Worm (Caenorhabditis elegans) whole organism, late embryonic: ENCODE data around the gene aco-1.

ENCODE experiments used
- C08G9.2 ChIP-seq: sonication (generic microtip); optimal IDR thresholded peaks from 2 replicates; lab custom pipeline; 2016; ENCODE audit warnings: mild to moderate bottlenecking, missing genetic modification characterization, moderate library complexity, missing compliant biosample characterization
- F13H6.1 ChIP-seq: sonication (generic microtip); optimal IDR thresholded peaks from 2 replicates; lab custom pipeline; 2016; ENCODE audit warnings: missing genetic modification characterization, missing compliant biosample characterization
- K02D7.2 ChIP-seq: sonication (generic microtip); optimal IDR thresholded peaks from 2 replicates; lab custom pipeline; 2017; ENCODE audit warnings: mild to moderate bottlenecking, missing genetic modification characterization, missing compliant biosample characterization
- K09A11.1 ChIP-seq: sonication (generic microtip); optimal IDR thresholded peaks from 2 replicates; lab custom pipeline; 2017; ENCODE audit warnings: antibody characterized with exemption, mild to moderate bottlenecking, missing genetic modification characterization, missing compliant biosample characterization; ENCODE audit not compliant: insufficient read depth
- T23F11.4 ChIP-seq: fragments of 200-800 bp; sonication (Bioruptor generic); optimal IDR thresholded peaks from 2 replicates; lab custom pipeline; 2018; ENCODE audit warnings: mild to moderate bottlenecking, missing genetic modification characterization, missing compliant biosample characterization
- Y22D7AL.16 ChIP-seq: sonication (generic microtip); optimal IDR thresholded peaks from 2 replicates; lab custom pipeline; 2016; ENCODE audit warnings: missing genetic modification characterization, missing compliant biosample characterization
- ceh-18 ChIP-seq: sonication (generic microtip); optimal IDR thresholded peaks from 2 replicates; lab custom pipeline; 2016; ENCODE audit warnings: missing genetic modification characterization, missing compliant biosample characterization
- ceh-19 ChIP-seq: fragments of 200-800 bp; sonication (Bioruptor generic); optimal IDR thresholded peaks from 2 replicates; lab custom pipeline; 2018; ENCODE audit warnings: mild to moderate bottlenecking, missing genetic modification characterization, missing compliant biosample characterization
- ceh-22 ChIP-seq: sonication (generic microtip); optimal IDR thresholded peaks from 2 replicates; lab custom pipeline; 2017; ENCODE audit warnings: missing biosample characterization, missing genetic modification characterization
- ceh-24 ChIP-seq: sonication (generic microtip); optimal IDR thresholded peaks from 2 replicates; lab custom pipeline; 2016; ENCODE audit warnings: mild to moderate bottlenecking, missing genetic modification characterization, missing compliant biosample characterization
- ceh-30 ChIP-seq: fragments of 150-350 bp; optimal IDR thresholded peaks from 2 replicates; lab custom pipeline; 2014; ENCODE audit warnings: missing biosample characterization, missing genetic modification characterization
- ceh-34 ChIP-seq: sonication (generic microtip); optimal IDR thresholded peaks from 2 replicates; lab custom pipeline; 2016; ENCODE audit warnings: mild to moderate bottlenecking, missing genetic modification characterization, missing compliant biosample characterization
- ceh-45 ChIP-seq: fragments of 200-800 bp; sonication (Bioruptor generic); IDR thresholded peaks from 2 replicates; pipeline ENCODE4 v1.3.6; 2022; ENCODE audit warnings: missing genetic modification reagents, missing genetic modification characterization, missing compliant biosample characterization
- ceh-48 ChIP-seq: sonication (generic microtip); optimal IDR thresholded peaks from 2 replicates; lab custom pipeline; 2016; ENCODE audit warnings: missing genetic modification characterization, inconsistent platforms, missing compliant biosample characterization
- ceh-6 ChIP-seq: fragments of 200-800 bp; sonication (Bioruptor generic); optimal IDR thresholded peaks from 2 replicates; lab custom pipeline; 2018; ENCODE audit warnings: mild to moderate bottlenecking, missing genetic modification characterization, missing compliant biosample characterization
- dmd-4 ChIP-seq: sonication (generic microtip); optimal IDR thresholded peaks from 2 replicates; lab custom pipeline; 2016; ENCODE audit warnings: borderline replicate concordance, missing genetic modification characterization, missing compliant biosample characterization
- elt-2 ChIP-seq: sonication (generic microtip); optimal IDR thresholded peaks from 2 replicates; lab custom pipeline; 2016; ENCODE audit warnings: missing genetic modification reagents, missing genetic modification characterization, missing compliant biosample characterization
- fax-1 ChIP-seq: sonication (generic microtip); optimal IDR thresholded peaks from 2 replicates; lab custom pipeline; 2016; ENCODE audit warnings: missing genotype, missing genetic modification characterization, missing compliant biosample characterization
- fkh-10 ChIP-seq: fragments of 150-350 bp; optimal IDR thresholded peaks from 2 replicates; lab custom pipeline; 2014; ENCODE audit warnings: missing biosample characterization, missing genetic modification reagents, missing genetic modification characterization
- gmeb-2 ChIP-seq: sonication (generic microtip); optimal IDR thresholded peaks from 2 replicates; lab custom pipeline; 2016; ENCODE audit warnings: missing genetic modification characterization, inconsistent platforms, missing compliant biosample characterization
- hlh-15 ChIP-seq: sonication (generic microtip); optimal IDR thresholded peaks from 2 replicates; lab custom pipeline; 2016; ENCODE audit warnings: missing genetic modification characterization, missing compliant biosample characterization
- hlh-8 ChIP-seq: sonication (generic microtip); optimal IDR thresholded peaks from 2 replicates; lab custom pipeline; 2016; ENCODE audit warnings: missing genotype, missing genetic modification characterization, missing compliant biosample characterization
- lin-11 ChIP-seq: fragments of 200-800 bp; sonication (Bioruptor generic); optimal IDR thresholded peaks from 2 replicates; lab custom pipeline; 2018; ENCODE audit warnings: mild to moderate bottlenecking, missing genetic modification characterization, missing compliant biosample characterization
- mec-3 ChIP-seq: sonication (generic microtip); optimal IDR thresholded peaks from 2 replicates; lab custom pipeline; 2016; ENCODE audit warnings: borderline replicate concordance, missing genetic modification characterization, missing compliant biosample characterization
- pat-9 ChIP-seq: fragments of 200-800 bp; sonication (Bioruptor generic); optimal IDR thresholded peaks from 2 replicates; lab custom pipeline; 2018; ENCODE audit warnings: mild to moderate bottlenecking, missing genetic modification characterization, moderate library complexity, missing compliant biosample characterization
- ref-2 ChIP-seq: sonication (generic microtip); optimal IDR thresholded peaks from 2 replicates; lab custom pipeline; 2016; ENCODE audit warnings: missing genetic modification characterization, missing compliant biosample characterization
- tbx-2 ChIP-seq: sonication (generic microtip); optimal IDR thresholded peaks from 2 replicates; lab custom pipeline; 2016; ENCODE audit warnings: missing genetic modification characterization, missing compliant biosample characterization
- tbx-7 ChIP-seq: sonication (generic microtip); optimal IDR thresholded peaks from 2 replicates; lab custom pipeline; 2016; ENCODE audit warnings: missing genotype, missing genetic modification characterization, missing compliant biosample characterization
- unc-3 ChIP-seq, 2 experiments: fragments of 200-800 bp in 1 of 2; sonication (Bioruptor generic) in 1 of 2; sonication (generic microtip) in 1 of 2; conservative IDR thresholded peaks in 1 of 2; optimal IDR thresholded peaks in 1 of 2; 2 replicates each; pipeline versions ENCODE4 v1.3.6 to Lab custom; 2016 to 2022; ENCODE audit warnings: missing compliant biosample characterization in 2 of 2, missing genetic modification characterization in 2 of 2, missing genetic modification reagents in 1 of 2
- unc-42 ChIP-seq: sonication (generic microtip); optimal IDR thresholded peaks from 2 replicates; lab custom pipeline; 2016; ENCODE audit warnings: missing genotype, missing genetic modification characterization, missing compliant biosample characterization
- zip-5 ChIP-seq: sonication (generic microtip); optimal IDR thresholded peaks from 2 replicates; lab custom pipeline; 2016; ENCODE audit warnings: missing genetic modification characterization, missing compliant biosample characterization

The aco-1 gene

DNA sequence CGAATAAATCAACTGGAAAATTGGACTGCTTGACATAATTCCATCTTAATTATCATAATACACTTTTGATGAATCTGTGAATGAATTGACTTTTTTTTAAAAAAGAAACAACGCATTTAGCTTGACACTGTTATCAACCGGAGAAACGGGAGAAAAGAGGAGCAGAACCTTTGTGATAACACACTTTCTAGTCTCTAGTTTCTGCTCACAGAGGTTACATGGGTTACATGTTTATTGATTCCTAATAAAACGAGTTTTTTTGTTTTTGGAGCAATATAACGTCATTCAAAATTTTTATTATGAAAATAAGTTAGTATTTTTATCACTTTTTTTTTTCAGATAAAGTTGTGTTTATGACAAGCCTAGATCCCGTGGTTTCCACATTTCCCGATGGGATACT lies 21.7 kb upstream of the aco-1 start, which contains the start of gene hizr-1:
Gene hizr-1, plus strand, starts transcription at position 340 of the 400 bp plus-strand sequence.
- TF ChIP-seq hlh-8 (tag; lab: Kevin White, UChicago) (no peak), ceh-30 (tag; lab: Kevin White, UChicago) (no peak), ceh-24 (tag; lab: Kevin White, UChicago) (no peak)

DNA sequence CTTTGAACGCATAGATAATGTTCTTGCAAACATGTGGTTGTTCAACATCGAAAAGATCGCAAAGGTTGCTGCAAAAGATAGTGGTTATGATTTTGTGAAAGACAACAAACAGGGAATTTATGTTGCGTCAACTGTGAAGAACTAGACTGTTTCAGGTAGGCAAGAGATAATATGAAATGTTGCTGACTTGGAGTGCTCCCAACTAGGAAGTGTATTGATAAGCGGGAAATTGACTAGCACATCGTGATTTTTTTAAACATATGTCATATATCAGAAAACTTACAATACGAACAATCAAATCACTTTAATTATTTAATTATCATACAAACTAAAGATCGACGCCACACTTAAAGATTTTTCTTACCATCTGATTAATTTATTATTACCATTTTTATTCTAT lies 16.4 kb upstream of the aco-1 start:
- no peak for TF ChIP-seq ceh-6 (GFP tag; lab: Kevin White, UChicago)
- TF ChIP-seq hlh-8 (tag; lab: Kevin White, UChicago): no peak
- no peak for TF ChIP-seq pat-9
- no peak for TF ChIP-seq ceh-19 (GFP tag; lab: Kevin White, UChicago)
- no peak for TF ChIP-seq zip-5
- no peak for TF ChIP-seq ceh-48

DNA sequence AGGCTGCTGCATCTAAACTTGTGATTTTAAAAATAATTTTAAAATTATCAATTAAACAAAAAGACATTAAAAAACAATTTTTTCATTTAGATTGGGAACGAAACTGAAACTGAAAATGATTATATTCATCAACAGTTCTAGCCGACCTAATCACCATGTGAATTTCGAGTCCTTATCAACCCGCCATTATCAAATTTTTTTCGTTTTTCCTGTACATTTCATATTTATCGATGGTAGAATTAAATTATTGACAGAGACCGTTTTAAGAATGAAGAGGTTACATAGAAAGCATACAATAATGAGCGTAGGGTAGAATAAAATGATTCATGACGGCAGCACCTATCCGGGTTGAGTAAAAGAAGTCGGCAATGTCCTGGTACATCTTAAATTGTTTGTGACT lies 15.4 kb upstream of the aco-1 start, which contains the start of gene asm-2:
Gene asm-2, minus strand, starts transcription at position 12 of the 400 bp plus-strand sequence.
- TF ChIP-seq F13H6.1 (tag; lab: Kevin White, UChicago): no peak
- no peak for TF ChIP-seq elt-2 (tag; lab: Kevin White, UChicago)
- TF ChIP-seq lin-11 (tag; lab: Kevin White, UChicago): no peak
- TF ChIP-seq unc-3 (GFP tag; conservative IDR thresholded peaks at IDR 0.05; lab: Robert Waterston, UW): no peak
- TF ChIP-seq unc-3 (tag; optimal IDR thresholded peaks at IDR 0.05; lab: Kevin White, UChicago): no peak
- TF ChIP-seq ceh-45 (GFP tag; lab: Robert Waterston, UW): no peak
- TF ChIP-seq dmd-4: no peak
- no peak for TF ChIP-seq hlh-15
- TF ChIP-seq fax-1 (tag; lab: Kevin White, UChicago): no peak
- no peak for TF ChIP-seq ceh-30 (tag; lab: Kevin White, UChicago)
- TF ChIP-seq T23F11.4: no peak
- TF ChIP-seq ceh-18: no peak
- no peak for TF ChIP-seq gmeb-2 (tag; lab: Kevin White, UChicago)
- TF ChIP-seq Y22D7AL.16 (tag; lab: Kevin White, UChicago): no peak
- no peak for TF ChIP-seq ref-2 (tag; lab: Kevin White, UChicago)

DNA sequence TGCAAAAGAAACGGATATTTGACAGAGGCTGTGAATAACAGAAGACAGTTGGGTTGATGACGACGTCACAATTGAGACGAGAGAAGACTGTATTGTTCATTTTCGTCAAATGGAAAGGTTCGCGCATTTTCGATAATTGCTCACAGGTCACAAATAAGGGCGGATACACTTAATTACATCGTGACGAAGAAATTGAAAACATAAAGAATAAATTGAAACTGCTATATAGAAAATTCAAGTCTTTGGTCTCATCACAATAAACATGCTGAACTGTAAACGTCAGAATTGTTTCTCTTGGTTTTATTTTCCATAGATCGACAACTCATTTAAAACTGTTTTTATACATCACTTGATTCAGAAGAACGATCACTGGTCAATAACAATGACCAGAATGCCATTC lies 12.8 kb upstream of the aco-1 start, which contains the start of gene ZK455.5:
Gene ZK455.5, minus strand, starts transcription at position 101 of the 400 bp plus-strand sequence.
- TF ChIP-seq unc-3 (GFP tag; conservative IDR thresholded peaks at IDR 0.05; lab: Robert Waterston, UW): no peak
- TF ChIP-seq unc-3 (tag; optimal IDR thresholded peaks at IDR 0.05; lab: Kevin White, UChicago): no peak
- no peak for TF ChIP-seq ceh-22 (tag; lab: Kevin White, UChicago)
- TF ChIP-seq elt-2 (tag; lab: Kevin White, UChicago): no peak
- no peak for TF ChIP-seq C08G9.2 (tag; lab: Kevin White, UChicago)
- no peak for TF ChIP-seq zip-5
- no peak for TF ChIP-seq tbx-2 (tag; lab: Kevin White, UChicago)
- no peak for TF ChIP-seq ceh-45 (GFP tag; lab: Robert Waterston, UW)
- TF ChIP-seq gmeb-2 (tag; lab: Kevin White, UChicago): no peak
- TF ChIP-seq tbx-7 (tag; lab: Kevin White, UChicago): no peak
- TF ChIP-seq K09A11.1 (tag; lab: Kevin White, UChicago): no peak
- no peak for TF ChIP-seq ceh-18
- TF ChIP-seq ceh-34 (tag; lab: Kevin White, UChicago): no peak
- TF ChIP-seq ref-2 (tag; lab: Kevin White, UChicago): no peak
- no peak for TF ChIP-seq K02D7.2 (tag; lab: Kevin White, UChicago)
- TF ChIP-seq mec-3: no peak
- TF ChIP-seq fkh-10 (GFP tag; lab: Kevin White, UChicago): no peak

DNA sequence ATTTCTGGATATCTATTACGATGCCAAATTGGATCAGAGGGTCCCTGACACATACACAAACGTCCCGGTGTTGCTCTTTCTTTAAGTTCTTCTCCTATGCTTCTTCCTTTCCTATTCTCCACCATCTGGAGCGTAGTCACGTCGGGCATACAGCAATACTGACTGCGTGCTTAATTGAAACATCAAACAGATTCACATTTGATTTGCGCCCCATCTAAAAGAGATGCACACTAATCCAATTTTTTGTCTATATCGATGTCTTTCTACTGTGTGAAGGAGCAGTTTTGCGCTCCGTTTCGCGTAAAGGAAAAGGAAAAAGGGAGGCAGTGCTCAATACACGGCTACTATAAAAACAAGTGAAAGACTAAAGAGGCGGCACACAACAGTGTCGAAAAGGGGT lies 11.0 kb upstream of the aco-1 start:
- TF ChIP-seq unc-42 (tag; lab: Kevin White, UChicago) (peak; percentile 87), F13H6.1 (tag; lab: Kevin White, UChicago) (no peak)
- TF ChIP-seq, all 69 proteins: peak for 1
